Worm (Caenorhabditis elegans) whole organism, late embryonic: ENCODE measurements around the gene ttr-37.

Experiments
- C38D4.7 ChIP-seq: fragments of 200-800 bp; sonication (Bioruptor generic); optimal IDR thresholded peaks from 2 replicates; lab custom pipeline; 2018; ENCODE audit warnings: mild to moderate bottlenecking, missing genetic modification characterization, moderate library complexity, missing compliant biosample characterization
- K02D7.2 ChIP-seq: sonication (generic microtip); optimal IDR thresholded peaks from 2 replicates; lab custom pipeline; 2017; ENCODE audit warnings: mild to moderate bottlenecking, missing genetic modification characterization, missing compliant biosample characterization
- T23F11.4 ChIP-seq: fragments of 200-800 bp; sonication (Bioruptor generic); optimal IDR thresholded peaks from 2 replicates; lab custom pipeline; 2018; ENCODE audit warnings: mild to moderate bottlenecking, missing genetic modification characterization, missing compliant biosample characterization
- ama-1 ChIP-seq: fragments of 150-350 bp; optimal IDR thresholded peaks from 2 replicates; lab custom pipeline; 2014
- ceh-14 ChIP-seq: sonication (generic microtip); optimal IDR thresholded peaks from 2 replicates; lab custom pipeline; 2016; ENCODE audit warnings: missing genotype, missing genetic modification characterization, missing compliant biosample characterization
- ceh-18 ChIP-seq: sonication (generic microtip); optimal IDR thresholded peaks from 2 replicates; lab custom pipeline; 2016; ENCODE audit warnings: missing genetic modification characterization, missing compliant biosample characterization
- ceh-19 ChIP-seq: fragments of 200-800 bp; sonication (Bioruptor generic); optimal IDR thresholded peaks from 2 replicates; lab custom pipeline; 2018; ENCODE audit warnings: mild to moderate bottlenecking, missing genetic modification characterization, missing compliant biosample characterization
- ceh-2 ChIP-seq: sonication (generic microtip); optimal IDR thresholded peaks from 2 replicates; lab custom pipeline; 2016; ENCODE audit warnings: missing genotype, missing genetic modification characterization, missing compliant biosample characterization
- ceh-22 ChIP-seq: sonication (generic microtip); optimal IDR thresholded peaks from 2 replicates; lab custom pipeline; 2017; ENCODE audit warnings: missing biosample characterization, missing genetic modification characterization
- ceh-24 ChIP-seq: sonication (generic microtip); optimal IDR thresholded peaks from 2 replicates; lab custom pipeline; 2016; ENCODE audit warnings: mild to moderate bottlenecking, missing genetic modification characterization, missing compliant biosample characterization
- ceh-30 ChIP-seq: fragments of 150-350 bp; optimal IDR thresholded peaks from 2 replicates; lab custom pipeline; 2014; ENCODE audit warnings: missing biosample characterization, missing genetic modification characterization
- ceh-31 ChIP-seq: sonication (generic microtip); optimal IDR thresholded peaks from 2 replicates; lab custom pipeline; 2016; ENCODE audit warnings: missing genetic modification characterization, missing compliant biosample characterization
- ceh-34 ChIP-seq: sonication (generic microtip); optimal IDR thresholded peaks from 2 replicates; lab custom pipeline; 2016; ENCODE audit warnings: mild to moderate bottlenecking, missing genetic modification characterization, missing compliant biosample characterization
- ceh-48 ChIP-seq: sonication (generic microtip); optimal IDR thresholded peaks from 2 replicates; lab custom pipeline; 2016; ENCODE audit warnings: missing genetic modification characterization, inconsistent platforms, missing compliant biosample characterization
- ceh-6 ChIP-seq: fragments of 200-800 bp; sonication (Bioruptor generic); optimal IDR thresholded peaks from 2 replicates; lab custom pipeline; 2018; ENCODE audit warnings: mild to moderate bottlenecking, missing genetic modification characterization, missing compliant biosample characterization
- che-1 ChIP-seq: sonication (generic microtip); optimal IDR thresholded peaks from 2 replicates; lab custom pipeline; 2016; ENCODE audit warnings: mild to moderate bottlenecking, missing genetic modification characterization, missing compliant biosample characterization
- dve-1 ChIP-seq: sonication (generic microtip); optimal IDR thresholded peaks from 2 replicates; lab custom pipeline; 2017; ENCODE audit warnings: antibody characterized with exemption, mild to moderate bottlenecking, missing genetic modification characterization, missing compliant biosample characterization
- fax-1 ChIP-seq: sonication (generic microtip); optimal IDR thresholded peaks from 2 replicates; lab custom pipeline; 2016; ENCODE audit warnings: missing genotype, missing genetic modification characterization, missing compliant biosample characterization
- fkh-10 ChIP-seq: fragments of 150-350 bp; optimal IDR thresholded peaks from 2 replicates; lab custom pipeline; 2014; ENCODE audit warnings: missing biosample characterization, missing genetic modification reagents, missing genetic modification characterization
- fkh-6 ChIP-seq: sonication (generic microtip); optimal IDR thresholded peaks from 2 replicates; lab custom pipeline; 2016; ENCODE audit warnings: missing genetic modification characterization, missing compliant biosample characterization
- gmeb-2 ChIP-seq: sonication (generic microtip); optimal IDR thresholded peaks from 2 replicates; lab custom pipeline; 2016; ENCODE audit warnings: missing genetic modification characterization, inconsistent platforms, missing compliant biosample characterization
- hlh-13 ChIP-seq: fragments of 200-800 bp; sonication (Bioruptor generic); optimal IDR thresholded peaks from 2 replicates; lab custom pipeline; 2018; ENCODE audit warnings: mild to moderate bottlenecking, missing genetic modification characterization, missing compliant biosample characterization
- hlh-30 ChIP-seq: sonication (generic microtip); optimal IDR thresholded peaks from 2 replicates; lab custom pipeline; 2017; ENCODE audit warnings: antibody characterized with exemption, missing genetic modification characterization, missing compliant biosample characterization; ENCODE audit not compliant: insufficient read depth
- hlh-6 ChIP-seq: sonication (generic microtip); optimal IDR thresholded peaks from 2 replicates; lab custom pipeline; 2016; ENCODE audit warnings: missing genotype, missing genetic modification characterization, missing compliant biosample characterization
- lim-6 ChIP-seq: sonication (generic microtip); optimal IDR thresholded peaks from 2 replicates; lab custom pipeline; 2016; ENCODE audit warnings: missing genetic modification characterization, missing compliant biosample characterization
- lin-11 ChIP-seq: fragments of 200-800 bp; sonication (Bioruptor generic); optimal IDR thresholded peaks from 2 replicates; lab custom pipeline; 2018; ENCODE audit warnings: mild to moderate bottlenecking, missing genetic modification characterization, missing compliant biosample characterization
- madf-2 ChIP-seq: sonication (generic microtip); optimal IDR thresholded peaks from 2 replicates; lab custom pipeline; 2017; ENCODE audit warnings: missing genetic modification characterization, missing compliant biosample characterization
- nfya-1 ChIP-seq: sonication (generic microtip); optimal IDR thresholded peaks from 2 replicates; lab custom pipeline; 2017; ENCODE audit warnings: missing genetic modification characterization, mild to moderate bottlenecking, missing compliant biosample characterization, antibody characterized with exemption, moderate library complexity
- nhr-11 ChIP-seq: fragments of 150-350 bp; optimal IDR thresholded peaks from 2 replicates; lab custom pipeline; 2014; ENCODE audit warnings: missing biosample characterization, missing genetic modification characterization
- nhr-232 ChIP-seq: sonication (generic microtip); optimal IDR thresholded peaks from 2 replicates; lab custom pipeline; 2016; ENCODE audit warnings: missing genetic modification characterization, missing compliant biosample characterization
- npax-4 ChIP-seq: sonication (generic microtip); optimal IDR thresholded peaks from 2 replicates; lab custom pipeline; 2016; ENCODE audit warnings: missing genetic modification characterization, missing compliant biosample characterization
- odd-2 ChIP-seq: sonication (generic microtip); optimal IDR thresholded peaks from 2 replicates; lab custom pipeline; 2017; ENCODE audit warnings: antibody characterized with exemption, mild to moderate bottlenecking, missing genetic modification characterization, missing compliant biosample characterization
- pag-3 ChIP-seq: sonication (generic microtip); optimal IDR thresholded peaks from 2 replicates; lab custom pipeline; 2016; ENCODE audit warnings: missing compliant biosample characterization, missing genetic modification characterization, borderline replicate concordance
- pat-9 ChIP-seq: fragments of 200-800 bp; sonication (Bioruptor generic); optimal IDR thresholded peaks from 2 replicates; lab custom pipeline; 2018; ENCODE audit warnings: mild to moderate bottlenecking, missing genetic modification characterization, moderate library complexity, missing compliant biosample characterization
- pax-1 ChIP-seq: fragments of 150-350 bp; optimal IDR thresholded peaks from 2 replicates; lab custom pipeline; 2014; ENCODE audit warnings: missing biosample characterization, missing genetic modification characterization
- pha-2 ChIP-seq: sonication (generic microtip); optimal IDR thresholded peaks from 2 replicates; lab custom pipeline; 2017; ENCODE audit warnings: mild to moderate bottlenecking, missing genetic modification characterization, missing compliant biosample characterization
- pha-4 ChIP-seq: fragments of 150-350 bp; optimal IDR thresholded peaks from 2 replicates; lab custom pipeline; 2018; ENCODE audit warnings: missing biosample characterization, missing genetic modification reagents, missing genetic modification characterization
- pqm-1 ChIP-seq: sonication (generic microtip); optimal IDR thresholded peaks from 2 replicates; lab custom pipeline; 2016; ENCODE audit warnings: missing genetic modification characterization, missing compliant biosample characterization
- ref-2 ChIP-seq: sonication (generic microtip); optimal IDR thresholded peaks from 2 replicates; lab custom pipeline; 2016; ENCODE audit warnings: missing genetic modification characterization, missing compliant biosample characterization
- rnt-1 ChIP-seq: sonication (generic microtip); optimal IDR thresholded peaks from 2 replicates; lab custom pipeline; 2016; ENCODE audit warnings: missing genetic modification characterization, missing compliant biosample characterization
- sox-4 ChIP-seq: sonication (generic microtip); optimal IDR thresholded peaks from 2 replicates; lab custom pipeline; 2017; ENCODE audit warnings: mild to moderate bottlenecking, missing genetic modification characterization, inconsistent platforms, missing compliant biosample characterization
- syd-9 ChIP-seq: sonication (generic microtip); optimal IDR thresholded peaks from 2 replicates; lab custom pipeline; 2016; ENCODE audit warnings: mild to moderate bottlenecking, missing genetic modification characterization, moderate library complexity, missing compliant biosample characterization
- tbx-2 ChIP-seq: sonication (generic microtip); optimal IDR thresholded peaks from 2 replicates; lab custom pipeline; 2016; ENCODE audit warnings: missing genetic modification characterization, missing compliant biosample characterization
- tbx-7 ChIP-seq: sonication (generic microtip); optimal IDR thresholded peaks from 2 replicates; lab custom pipeline; 2016; ENCODE audit warnings: missing genotype, missing genetic modification characterization, missing compliant biosample characterization
- ttx-3 ChIP-seq: sonication (generic microtip); optimal IDR thresholded peaks from 2 replicates; lab custom pipeline; 2016; ENCODE audit warnings: missing genetic modification reagents, missing genetic modification characterization, missing compliant biosample characterization
- unc-42 ChIP-seq: sonication (generic microtip); optimal IDR thresholded peaks from 2 replicates; lab custom pipeline; 2016; ENCODE audit warnings: missing genotype, missing genetic modification characterization, missing compliant biosample characterization
- unc-55 ChIP-seq: sonication (generic microtip); optimal IDR thresholded peaks from 2 replicates; lab custom pipeline; 2017; ENCODE audit warnings: missing biosample characterization, missing genetic modification reagents, missing genetic modification characterization
- unc-86 ChIP-seq: sonication (generic microtip); optimal IDR thresholded peaks from 2 replicates; lab custom pipeline; 2016; ENCODE audit warnings: missing genetic modification characterization, missing compliant biosample characterization
- zip-5 ChIP-seq: sonication (generic microtip); optimal IDR thresholded peaks from 2 replicates; lab custom pipeline; 2016; ENCODE audit warnings: missing genetic modification characterization, missing compliant biosample characterization
- ztf-16 ChIP-seq: sonication (generic microtip); optimal IDR thresholded peaks from 2 replicates; lab custom pipeline; 2017; ENCODE audit warnings: missing genetic modification characterization, missing compliant biosample characterization

Gene ttr-37

DNA sequence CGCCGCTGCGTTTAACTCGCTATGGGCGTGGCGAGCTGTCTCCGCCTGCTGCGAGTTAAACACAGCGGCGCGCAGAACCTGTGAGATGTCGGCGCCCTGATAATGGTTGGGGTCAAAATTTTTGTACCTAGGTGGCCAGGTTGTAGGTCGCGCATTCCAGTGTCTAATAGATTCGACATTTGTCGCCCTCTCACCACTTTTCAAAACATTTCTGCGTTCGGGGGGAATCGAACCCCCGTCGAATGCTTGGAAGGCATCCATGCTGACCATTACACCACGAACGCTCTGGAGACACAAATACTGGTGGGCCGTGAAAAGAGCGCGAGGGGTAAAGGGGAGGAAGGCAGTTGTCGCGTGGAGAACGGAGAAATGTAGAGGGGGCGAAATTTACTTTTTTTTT, 42.4 kb upstream of the ttr-37 start (continued):
- TF ChIP-seq ceh-2 (tag; lab: Kevin White, UChicago) (peak; percentile 68), ttx-3 (tag; lab: Kevin White, UChicago) (peak; percentile 83), npax-4 (tag; lab: Kevin White, UChicago) (peak; percentile 53), ref-2 (tag; lab: Kevin White, UChicago) (peak; percentile 84), sox-4 (tag; lab: Kevin White, UChicago) (peak; percentile 87), ceh-14 (tag; lab: Kevin White, UChicago) (peak; percentile 57), nfya-1 (tag; lab: Kevin White, UChicago) (peak; percentile 77), ceh-34 (tag; lab: Kevin White, UChicago) (peak; percentile 89), ceh-24 (tag; lab: Kevin White, UChicago) (no peak), lim-6 (tag; lab: Kevin White, UChicago) (peak; percentile 79), K02D7.2 (peak; percentile 77), rnt-1 (tag; lab: Kevin White, UChicago) (peak; percentile 85), tbx-7 (peak; percentile 53), hlh-13 (GFP tag; lab: Kevin White, UChicago) (peak; percentile 80), ceh-30 (peak; percentile 17), C38D4.7 (peak; percentile 78), ama-1 (lab: Kevin White, UChicago) (no peak), pax-1 (no peak), unc-42 (tag; lab: Kevin White, UChicago) (peak; percentile 17), pha-2 (tag; lab: Kevin White, UChicago) (peak; percentile 81), pha-4 (tag; lab: Kevin White, UChicago) (no peak), pag-3 (tag; lab: Kevin White, UChicago) (peak; percentile 29), fax-1 (tag; lab: Kevin White, UChicago) (peak; percentile 65), ceh-18 (tag; lab: Kevin White, UChicago) (peak; percentile 76), lin-11 (peak; percentile 76), zip-5 (tag; lab: Kevin White, UChicago) (peak; percentile 37), ceh-31 (tag; lab: Kevin White, UChicago) (peak; percentile 68), tbx-2 (tag; lab: Kevin White, UChicago) (peak; percentile 80), pat-9 (tag; lab: Kevin White, UChicago) (peak; percentile 80), hlh-6 (tag; lab: Kevin White, UChicago) (peak; percentile 89), T23F11.4 (GFP tag; lab: Kevin White, UChicago) (peak; percentile 60), ceh-22 (tag; lab: Kevin White, UChicago) (no peak), odd-2 (peak; percentile 1), fkh-10 (GFP tag; lab: Kevin White, UChicago) (peak; percentile 16), fkh-6 (tag; lab: Kevin White, UChicago) (peak; percentile 78), che-1 (tag; lab: Kevin White, UChicago) (peak; percentile 86), syd-9 (peak; percentile 83), madf-2 (tag; lab: Kevin White, UChicago) (peak; percentile 82), pqm-1 (tag; lab: Kevin White, UChicago) (peak; percentile 66), gmeb-2 (peak; percentile 85), nhr-232 (tag; lab: Kevin White, UChicago) (peak; percentile 79), unc-55 (GFP tag; lab: Kevin White, UChicago) (no peak), ceh-48 (tag; lab: Kevin White, UChicago) (peak; percentile 70), dve-1 (tag; lab: Kevin White, UChicago) (no peak), unc-86 (peak; percentile 77), ceh-19 (GFP tag; lab: Kevin White, UChicago) (peak; percentile 90), ztf-16 (tag; lab: Kevin White, UChicago) (peak; percentile 84), ceh-6 (peak; percentile 90), hlh-30 (tag; lab: Kevin White, UChicago) (peak; percentile 34), nhr-11 (no peak)
